Fruit fly (Drosophila melanogaster) whole organism, embryonic: ENCODE results near the gene CG7333.

Experiments
- Atf6 ChIP-seq: fragments of 200-800 bp; sonication (Bioruptor generic); IDR thresholded peaks from 2 replicates; pipeline ENCODE4 v1.3.6; 2022; ENCODE audit warnings: missing biosample characterization, missing genetic modification characterization
- B-H2 ChIP-seq: fragments of 200-800 bp; sonication (Bioruptor generic); optimal IDR thresholded peaks from 2 replicates; lab custom pipeline; 2018; ENCODE audit warnings: missing biosample characterization, mild to moderate bottlenecking, missing genetic modification characterization
- BtbVII ChIP-seq: fragments of 200-800 bp; sonication (Bioruptor generic); optimal IDR thresholded peaks from 3 replicates; lab custom pipeline; 2017; ENCODE audit warnings: missing biosample characterization, mild to moderate bottlenecking, missing genetic modification characterization
- CG10979 ChIP-seq: fragments of 200-800 bp; sonication (Bioruptor generic); optimal IDR thresholded peaks from 2 replicates; lab custom pipeline; 2018; ENCODE audit warnings: missing biosample characterization, mild to moderate bottlenecking, missing genetic modification characterization, moderate library complexity
- CG13296 ChIP-seq: fragments of 200-800 bp; sonication (Bioruptor generic); optimal IDR thresholded peaks from 3 replicates; lab custom pipeline; 2018; ENCODE audit warnings: missing biosample characterization, mild to moderate bottlenecking, missing genetic modification characterization
- CG13894 ChIP-seq: fragments of 200-800 bp; sonication (Bioruptor generic); optimal IDR thresholded peaks from 3 replicates; lab custom pipeline; 2018; ENCODE audit warnings: missing biosample characterization, mild to moderate bottlenecking, missing genetic modification characterization, moderate library complexity
- CG17385 ChIP-seq: fragments of 200-800 bp; sonication (Bioruptor generic); optimal IDR thresholded peaks from 3 replicates; lab custom pipeline; 2018; ENCODE audit warnings: missing biosample characterization, mild to moderate bottlenecking, missing genetic modification characterization
- CG18262 ChIP-seq: fragments of 200-800 bp; optimal IDR thresholded peaks from 3 replicates; lab custom pipeline; 2019; ENCODE audit warnings: missing biosample characterization, mild to moderate bottlenecking, missing genetic modification characterization, moderate library complexity
- CG1832 ChIP-seq: fragments of 200-800 bp; sonication (Bioruptor generic); optimal IDR thresholded peaks from 2 replicates; lab custom pipeline; 2017; ENCODE audit warnings: missing biosample characterization, mild to moderate bottlenecking, missing genetic modification characterization, inconsistent platforms
- CG18599 ChIP-seq: fragments of 200-800 bp; sonication (Bioruptor generic); optimal IDR thresholded peaks from 3 replicates; lab custom pipeline; 2017; ENCODE audit warnings: missing biosample characterization, missing genetic modification characterization, mild to moderate bottlenecking, moderate library complexity, missing genetic modification reagents
- CG30020 ChIP-seq: fragments of 200-800 bp; optimal IDR thresholded peaks from 2 replicates; lab custom pipeline; 2019; ENCODE audit warnings: missing biosample characterization, mild to moderate bottlenecking, missing genetic modification characterization, moderate library complexity
- CG32532 ChIP-seq: fragments of 200-800 bp; sonication (Bioruptor generic); IDR thresholded peaks from 2 replicates; pipeline ENCODE4 v1.3.6; 2022; ENCODE audit warnings: missing biosample characterization, missing genetic modification characterization
- CG3281 ChIP-seq: fragments of 200-800 bp; sonication (Bioruptor generic); optimal IDR thresholded peaks from 3 replicates; lab custom pipeline; 2017; ENCODE audit warnings: missing biosample characterization, mild to moderate bottlenecking, missing genetic modification characterization
- CG42726 ChIP-seq: fragments of 200-800 bp; sonication (Bioruptor generic); IDR thresholded peaks from 2 replicates; pipeline ENCODE4 v1.3.6; 2022; ENCODE audit warnings: missing biosample characterization, missing genetic modification characterization; ENCODE audit not compliant: partially characterized antibody
- CG4282 ChIP-seq: fragments of 200-800 bp; sonication (Bioruptor generic); optimal IDR thresholded peaks from 2 replicates; lab custom pipeline; 2016; ENCODE audit warnings: missing biosample characterization, missing genetic modification characterization
- CG7987 ChIP-seq: fragments of 200-800 bp; sonication (Bioruptor generic); optimal IDR thresholded peaks from 2 replicates; lab custom pipeline; 2018; ENCODE audit warnings: missing biosample characterization, mild to moderate bottlenecking, missing genetic modification characterization, moderate library complexity
- CG8290 ChIP-seq, 3 experiments: fragments of 200-800 bp; sonication (Bioruptor generic); optimal IDR thresholded peaks; 2 replicates each; lab custom pipeline; 2016 to 2019; ENCODE audit warnings: missing biosample characterization in 3 of 3, missing genetic modification characterization in 3 of 3, mild to moderate bottlenecking in 2 of 3, moderate library complexity in 1 of 3
- CG9817 ChIP-seq: fragments of 200-800 bp; sonication (Bioruptor generic); optimal IDR thresholded peaks from 2 replicates; lab custom pipeline; 2018; ENCODE audit warnings: missing biosample characterization, mild to moderate bottlenecking, missing genetic modification characterization, moderate library complexity
- Deaf1 ChIP-seq: fragments of 200-800 bp; optimal IDR thresholded peaks from 3 replicates; lab custom pipeline; 2019; ENCODE audit warnings: missing biosample characterization, mild to moderate bottlenecking, missing genetic modification characterization, moderate library complexity
- Ets97D ChIP-seq: fragments of 200-800 bp; sonication (Bioruptor generic); optimal IDR thresholded peaks from 3 replicates; lab custom pipeline; 2016; ENCODE audit warnings: missing biosample characterization, missing genetic modification characterization
- Hmr ChIP-seq: fragments of 200-800 bp; sonication (Bioruptor generic); optimal IDR thresholded peaks from 3 replicates; lab custom pipeline; 2017; ENCODE audit warnings: mild to moderate bottlenecking, missing biosample characterization, missing genetic modification reagents, missing genetic modification characterization
- Hr51 ChIP-seq, 2 experiments: fragments of 200-800 bp; sonication (Bioruptor generic); optimal IDR thresholded peaks; 2 replicates in 1 of 2; 3 replicates in 1 of 2; lab custom pipeline; 2016 to 2018; ENCODE audit warnings: missing biosample characterization in 2 of 2, missing genetic modification characterization in 2 of 2, mild to moderate bottlenecking in 1 of 2, moderate library complexity in 1 of 2
- MBD-R2 ChIP-seq: fragments of 200-800 bp; sonication (Bioruptor generic); IDR thresholded peaks from 2 replicates; pipeline ENCODE4 v1.3.6; 2022; ENCODE audit warnings: missing biosample characterization, missing genetic modification characterization
- Med ChIP-seq: fragments of 200-800 bp; sonication (Bioruptor generic); peaks from one replicate; lab custom pipeline; 2016; ENCODE audit warnings: missing biosample characterization, missing genetic modification characterization, mild to moderate bottlenecking, inconsistent platforms, moderate library complexity
- NfI ChIP-seq: fragments of 200-800 bp; sonication (Bioruptor generic); optimal IDR thresholded peaks from 3 replicates; lab custom pipeline; 2018; ENCODE audit warnings: missing biosample characterization, mild to moderate bottlenecking, missing genetic modification characterization, moderate library complexity
- Oaz ChIP-seq: fragments of 200-800 bp; sonication (Bioruptor generic); IDR thresholded peaks from 2 replicates; pipeline ENCODE4 v1.3.6; 2022; ENCODE audit warnings: missing biosample characterization, missing genetic modification characterization
- Ravus ChIP-seq: fragments of 200-800 bp; sonication (Bioruptor generic); IDR thresholded peaks from 2 replicates; pipeline ENCODE4 v1.3.6; 2022; ENCODE audit warnings: missing biosample characterization, missing genetic modification characterization
- Rx ChIP-seq: fragments of 200-800 bp; sonication (Bioruptor generic); IDR thresholded peaks from 2 replicates; pipeline ENCODE4 v1.3.6; 2022; ENCODE audit warnings: missing biosample characterization, missing genetic modification characterization
- Scr ChIP-seq: fragments of 200-800 bp; sonication (Bioruptor generic); IDR thresholded peaks from 2 replicates; pipeline ENCODE4 v1.3.6; 2022; ENCODE audit warnings: missing biosample characterization, missing genetic modification characterization; ENCODE audit not compliant: partially characterized antibody
- Vsx1 ChIP-seq: fragments of 200-800 bp; sonication (Bioruptor generic); optimal IDR thresholded peaks from 2 replicates; lab custom pipeline; 2017; ENCODE audit warnings: missing biosample characterization, mild to moderate bottlenecking, missing genetic modification characterization, missing genetic modification reagents
- caup ChIP-seq: fragments of 200-800 bp; sonication (Bioruptor generic); optimal IDR thresholded peaks from 3 replicates; lab custom pipeline; 2017; ENCODE audit warnings: missing biosample characterization, mild to moderate bottlenecking, missing genetic modification characterization, moderate library complexity; ENCODE audit not compliant: severe bottlenecking
- chinmo ChIP-seq: fragments of 200-800 bp; sonication (Bioruptor generic); IDR thresholded peaks from 4 replicates; pipeline ENCODE4 v1.3.6; 2022; ENCODE audit warnings: missing biosample characterization, missing genetic modification characterization; ENCODE audit not compliant: partially characterized antibody
- chn ChIP-seq: fragments of 200-800 bp; sonication (Bioruptor generic); optimal IDR thresholded peaks from 2 replicates; lab custom pipeline; 2016; ENCODE audit warnings: missing biosample characterization, missing genetic modification characterization
- da ChIP-seq: fragments of 200-800 bp; sonication (Bioruptor generic); optimal IDR thresholded peaks from 2 replicates; lab custom pipeline; 2016; ENCODE audit warnings: missing biosample characterization, missing genetic modification characterization
- exex ChIP-seq: fragments of 200-800 bp; sonication (Bioruptor generic); optimal IDR thresholded peaks from 4 replicates; lab custom pipeline; 2018; ENCODE audit warnings: missing biosample characterization, mild to moderate bottlenecking, missing genetic modification characterization, moderate library complexity
- grau ChIP-seq: fragments of 200-800 bp; optimal IDR thresholded peaks from 3 replicates; lab custom pipeline; 2019; ENCODE audit warnings: missing biosample characterization, mild to moderate bottlenecking, missing genetic modification characterization, moderate library complexity
- hkb ChIP-seq, 2 experiments: fragments of 200-800 bp in 1 of 2; fragments of >200 bp in 1 of 2; sonication (Bioruptor generic) in 1 of 2; IDR thresholded peaks in 1 of 2; optimal IDR thresholded peaks in 1 of 2; 2 replicates each; pipeline versions ENCODE4 v1.3.6 to Lab custom; 2017 to 2022; ENCODE audit warnings: missing biosample characterization in 1 of 2, missing genetic modification characterization in 1 of 2
- insv ChIP-seq, 2 experiments: fragments of 200-800 bp; sonication (Bioruptor generic); optimal IDR thresholded peaks; 3 replicates each; lab custom pipeline; 2016 to 2018; ENCODE audit warnings: missing biosample characterization in 2 of 2, missing genetic modification characterization in 2 of 2
- mirr ChIP-seq: fragments of 200-800 bp; sonication (Bioruptor generic); optimal IDR thresholded peaks from 3 replicates; lab custom pipeline; 2018; ENCODE audit warnings: missing biosample characterization, mild to moderate bottlenecking, missing genetic modification characterization
- sr ChIP-seq: fragments of 200-800 bp; sonication (Bioruptor generic); IDR thresholded peaks from 3 replicates; pipeline ENCODE4 v1.3.6; 2022; ENCODE audit warnings: missing biosample characterization, missing genetic modification characterization
- stc ChIP-seq: fragments of 200-800 bp; sonication (Bioruptor generic); IDR thresholded peaks from 2 replicates; pipeline ENCODE4 v1.3.6; 2022; ENCODE audit warnings: missing biosample characterization, missing genetic modification characterization
- sug ChIP-seq: fragments of 200-800 bp; optimal IDR thresholded peaks from 2 replicates; lab custom pipeline; 2019; ENCODE audit warnings: missing biosample characterization, mild to moderate bottlenecking, missing genetic modification characterization, moderate library complexity
- unpg ChIP-seq: fragments of 200-800 bp; sonication (Bioruptor generic); optimal IDR thresholded peaks from 3 replicates; lab custom pipeline; 2018; ENCODE audit warnings: missing biosample characterization, mild to moderate bottlenecking, missing genetic modification characterization, moderate library complexity
- vnd ChIP-seq: fragments of 200-800 bp; sonication (Bioruptor generic); IDR thresholded peaks from 3 replicates; pipeline ENCODE4 v1.3.6; 2022; ENCODE audit warnings: missing biosample characterization, missing genetic modification characterization; ENCODE audit not compliant: partially characterized antibody
- zen ChIP-seq: fragments of 200-800 bp; sonication (Bioruptor generic); optimal IDR thresholded peaks from 3 replicates; lab custom pipeline; 2018; ENCODE audit warnings: missing biosample characterization, mild to moderate bottlenecking, missing genetic modification characterization, moderate library complexity

Gene CG7333

dm6 chr3R:19620953-19621352 lies 20.5 kb downstream of the CG7333 start (continued):
- TF ChIP-seq insv (GFP tag; optimal IDR thresholded peaks at IDR 0.05; lab: Kevin White, UChicago): no peak
- TF ChIP-seq zen (tag; lab: Kevin White, UChicago): no peak
- peak; percentile 90; the same call in 3 of the 4 replicates for TF ChIP-seq chinmo (GFP tag; lab: Robert Waterston, UW)
- 0 out of 2 replicates have a peak, but pooled peaks have one; percentile 14 for TF ChIP-seq Atf6 (GFP tag; lab: Robert Waterston, UW)
- no peak for TF ChIP-seq CG10979 (tag; lab: Kevin White, UChicago)
- peak; percentile 46; the same call in 1 of the 2 replicates for TF ChIP-seq CG32532 (GFP tag; lab: Robert Waterston, UW)

- no peak for TF ChIP-seq Ets97D (GFP tag; lab: Kevin White, UChicago)
- no peak for TF ChIP-seq MBD-R2 (GFP tag; lab: Robert Waterston, UW)
- peak; percentile 52 for TF ChIP-seq Med (GFP tag; lab: Kevin White, UChicago)
- TF ChIP-seq Rx (GFP tag; lab: Robert Waterston, UW): no peak
- TF ChIP-seq Deaf1 (tag; lab: Kevin White, UChicago): no peak
- peak; percentile 6 for TF ChIP-seq CG13894 (tag; lab: Kevin White, UChicago)
- TF ChIP-seq mirr: peak; percentile 97
- TF ChIP-seq CG4282: no peak
- TF ChIP-seq Vsx1 (GFP tag; lab: Kevin White, UChicago): peak; percentile 73
- 0 out of 4 replicates have a peak, but pooled peaks have one; percentile 39 for TF ChIP-seq chinmo (GFP tag; lab: Robert Waterston, UW)
- no peak for TF ChIP-seq CG18262 (tag; lab: Kevin White, UChicago)
- TF ChIP-seq grau: peak; percentile 3
- peak; percentile 38; the same call in 1 of the 3 replicates for TF ChIP-seq vnd (GFP tag; lab: Robert Waterston, UW)
- TF ChIP-seq CG17385: no peak
- no peak for TF ChIP-seq BtbVII (GFP tag; lab: Kevin White, UChicago)
- TF ChIP-seq CG8290 (GFP tag; optimal IDR thresholded peaks at IDR 0.05; lab: Kevin White, UChicago): no peak
- TF ChIP-seq CG8290 (tag; optimal IDR thresholded peaks at IDR 0.05; lab: Kevin White, UChicago): peak in 1 of 2 experiments; percentile 40
- no peak for TF ChIP-seq Oaz (GFP tag; lab: Robert Waterston, UW)
- peak; percentile 24 for TF ChIP-seq CG13296 (GFP tag; lab: Kevin White, UChicago)
- peak; percentile 24 for TF ChIP-seq Hmr (GFP tag; lab: Kevin White, UChicago)
- TF ChIP-seq da: no peak
- peak; percentile 100 for TF ChIP-seq exex (tag; lab: Kevin White, UChicago)
- TF ChIP-seq CG7987 (GFP tag; lab: Kevin White, UChicago): no peak
- peak; percentile 70 for TF ChIP-seq CG18599 (GFP tag; lab: Kevin White, UChicago)
- TF ChIP-seq hkb (optimal IDR thresholded peaks at IDR 0.05; lab: Kevin White, UChicago): no peak
- TF ChIP-seq hkb (GFP tag; IDR thresholded peaks at IDR 0.05; lab: Robert Waterston, UW): peak; percentile 27; the same call in 1 of the 2 replicates
- no peak for TF ChIP-seq Scr (GFP tag; lab: Robert Waterston, UW)
- peak; percentile 25 for TF ChIP-seq CG3281 (GFP tag; lab: Kevin White, UChicago)
- no peak for TF ChIP-seq chn
- TF ChIP-seq sr (GFP tag; lab: Robert Waterston, UW): no peak
- peak; percentile 16 for TF ChIP-seq NfI (GFP tag; lab: Kevin White, UChicago)
- no peak for TF ChIP-seq CG9817 (tag; lab: Kevin White, UChicago)
- no peak for TF ChIP-seq CG30020
- TF ChIP-seq sug: peak; percentile 84
- TF ChIP-seq Ravus (GFP tag; lab: Robert Waterston, UW): no peak
- peak; percentile 4 for TF ChIP-seq caup (GFP tag; lab: Kevin White, UChicago)
- TF ChIP-seq CG32532 (GFP tag; lab: Robert Waterston, UW): peak; percentile 41
- TF ChIP-seq B-H2 (GFP tag; lab: Kevin White, UChicago): peak; percentile 3
- TF ChIP-seq unpg (GFP tag; lab: Kevin White, UChicago): peak; percentile 10
- TF ChIP-seq CG42726 (GFP tag; lab: Robert Waterston, UW): no peak
- peak; percentile 11; the same call in 1 of the 2 replicates for TF ChIP-seq stc (GFP tag; lab: Robert Waterston, UW)
- no peak for TF ChIP-seq CG1832
- peak in 1 of 2 experiments; percentile 5 for TF ChIP-seq Hr51 (GFP tag; optimal IDR thresholded peaks at IDR 0.05; lab: Kevin White, UChicago)
These were observed 21.6 kb downstream of the CG7333 start for dm6 chr3R:19622005-19622404.
